Fruit fly (Drosophila melanogaster) whole organism, prepupa: ENCODE measurements around the gene Cbs.

ENCODE experiments used
- Blimp-1 ChIP-seq: fragments of 200-800 bp; sonication (Bioruptor generic); optimal IDR thresholded peaks from 3 replicates; lab custom pipeline; 2017; ENCODE audit warnings: missing biosample characterization, missing genetic modification characterization, mild to moderate bottlenecking, moderate library complexity, missing genetic modification reagents
- CG10669 ChIP-seq: fragments of 200-800 bp; sonication (Bioruptor generic); optimal IDR thresholded peaks from 3 replicates; lab custom pipeline; 2018; ENCODE audit warnings: missing biosample characterization, mild to moderate bottlenecking, missing genetic modification characterization, moderate library complexity
- CG11294 ChIP-seq: fragments of 200-800 bp; sonication (Bioruptor generic); IDR thresholded peaks from 2 replicates; pipeline ENCODE4 v1.3.6; 2022; ENCODE audit warnings: missing biosample characterization, missing genetic modification characterization
- CG11902 ChIP-seq: fragments of 200-800 bp; sonication (Bioruptor generic); optimal IDR thresholded peaks from 3 replicates; lab custom pipeline; 2016; ENCODE audit warnings: missing biosample characterization, missing genetic modification characterization
- CG15336 ChIP-seq: fragments of 200-800 bp; sonication (Bioruptor generic); IDR thresholded peaks from 2 replicates; pipeline ENCODE4 v1.3.6; 2022; ENCODE audit warnings: missing biosample characterization, missing genetic modification characterization
- CG1621 ChIP-seq: fragments of 200-800 bp; sonication (Bioruptor generic); optimal IDR thresholded peaks from 3 replicates; lab custom pipeline; 2018; ENCODE audit warnings: missing biosample characterization, mild to moderate bottlenecking, missing genetic modification characterization
- CG16779 ChIP-seq: fragments of 200-800 bp; sonication (Bioruptor generic); optimal IDR thresholded peaks from 3 replicates; lab custom pipeline; 2017; ENCODE audit warnings: missing biosample characterization, mild to moderate bottlenecking, missing genetic modification characterization
- CG3032 ChIP-seq: fragments of 200-800 bp; optimal IDR thresholded peaks from 2 replicates; lab custom pipeline; 2019; ENCODE audit warnings: missing biosample characterization, mild to moderate bottlenecking, missing genetic modification characterization, moderate library complexity
- CG31627 ChIP-seq: fragments of 200-800 bp; sonication (Bioruptor generic); optimal IDR thresholded peaks from 3 replicates; lab custom pipeline; 2016; ENCODE audit warnings: missing biosample characterization, missing genetic modification characterization
- CG34406 ChIP-seq: fragments of 200-800 bp; sonication (Bioruptor generic); optimal IDR thresholded peaks from 3 replicates; lab custom pipeline; 2016; ENCODE audit warnings: missing biosample characterization, missing genetic modification characterization
- CG3919 ChIP-seq: fragments of 200-800 bp; sonication (Bioruptor generic); optimal IDR thresholded peaks from 3 replicates; lab custom pipeline; 2016; ENCODE audit warnings: missing biosample characterization, missing genetic modification characterization
- CG6276 ChIP-seq: fragments of 200-800 bp; sonication (Bioruptor generic); optimal IDR thresholded peaks from 2 replicates; lab custom pipeline; 2017; ENCODE audit warnings: missing biosample characterization, mild to moderate bottlenecking, missing genetic modification characterization
- CG6854 ChIP-seq: fragments of 200-800 bp; sonication (Bioruptor generic); optimal IDR thresholded peaks from 2 replicates; lab custom pipeline; 2017; ENCODE audit warnings: missing biosample characterization, mild to moderate bottlenecking, missing genetic modification characterization
- CG7368 ChIP-seq: fragments of 200-800 bp; sonication (Bioruptor generic); optimal IDR thresholded peaks from 3 replicates; lab custom pipeline; 2016; ENCODE audit warnings: missing biosample characterization, missing genetic modification characterization
- CG8119 ChIP-seq: fragments of 200-800 bp; sonication (Bioruptor generic); IDR thresholded peaks from 3 replicates; pipeline ENCODE4 v1.3.6; 2022; ENCODE audit warnings: missing biosample characterization, missing genetic modification characterization
- CG8632 ChIP-seq: fragments of 200-800 bp; sonication (Bioruptor generic); optimal IDR thresholded peaks from 3 replicates; lab custom pipeline; 2016; ENCODE audit warnings: missing biosample characterization, missing genetic modification characterization
- CG9139 ChIP-seq: fragments of 200-800 bp; sonication (Bioruptor generic); optimal IDR thresholded peaks from 3 replicates; lab custom pipeline; 2017; ENCODE audit warnings: missing biosample characterization, mild to moderate bottlenecking, missing genetic modification characterization
- Eip75B ChIP-seq: fragments of 200-800 bp; sonication (Bioruptor generic); optimal IDR thresholded peaks from 3 replicates; lab custom pipeline; 2016; ENCODE audit warnings: missing biosample characterization, missing genetic modification characterization
- Eip78C ChIP-seq: fragments of 200-800 bp; sonication (Bioruptor generic); peaks from one replicate; lab custom pipeline; 2016; ENCODE audit warnings: missing biosample characterization, missing genetic modification characterization
- Ets21C ChIP-seq: fragments of 200-800 bp; sonication (Bioruptor generic); optimal IDR thresholded peaks from 3 replicates; lab custom pipeline; 2016; ENCODE audit warnings: missing biosample characterization, missing genetic modification characterization
- Ets96B ChIP-seq: fragments of 200-800 bp; optimal IDR thresholded peaks from 2 replicates; lab custom pipeline; 2019; ENCODE audit warnings: missing biosample characterization, mild to moderate bottlenecking, missing genetic modification characterization, moderate library complexity
- Gug ChIP-seq: fragments of 200-800 bp; sonication (Bioruptor generic); IDR thresholded peaks from 2 replicates; pipeline ENCODE4 v1.3.6; 2022; ENCODE audit warnings: missing biosample characterization, missing genetic modification characterization
- Hr38 ChIP-seq: sonication (Bioruptor generic); optimal IDR thresholded peaks from 2 replicates; lab custom pipeline; 2016; ENCODE audit warnings: missing biosample characterization, missing genetic modification characterization
- Hr39 ChIP-seq: fragments of 200-800 bp; sonication (Bioruptor generic); optimal IDR thresholded peaks from 2 replicates; lab custom pipeline; 2016; ENCODE audit warnings: missing biosample characterization, missing genetic modification characterization
- Hr4 ChIP-seq: fragments of 200-800 bp; sonication (Bioruptor generic); optimal IDR thresholded peaks from 3 replicates; lab custom pipeline; 2016; ENCODE audit warnings: missing biosample characterization, missing genetic modification characterization
- Lpt ChIP-seq: fragments of 200-800 bp; sonication (Bioruptor generic); optimal IDR thresholded peaks from 3 replicates; lab custom pipeline; 2016; ENCODE audit warnings: missing biosample characterization, missing genetic modification characterization
- Met ChIP-seq: fragments of 200-800 bp; sonication (Bioruptor generic); optimal IDR thresholded peaks from 3 replicates; lab custom pipeline; 2016; ENCODE audit warnings: missing biosample characterization, missing genetic modification characterization
- OdsH ChIP-seq: fragments of 200-800 bp; sonication (Bioruptor generic); optimal IDR thresholded peaks from 3 replicates; lab custom pipeline; 2016; ENCODE audit warnings: missing biosample characterization, missing genetic modification characterization
- Smox ChIP-seq: fragments of 200-800 bp; sonication (Bioruptor generic); optimal IDR thresholded peaks from 3 replicates; lab custom pipeline; 2016; ENCODE audit warnings: missing biosample characterization, missing genetic modification characterization
- Sox14 ChIP-seq: fragments of 200-800 bp; sonication (Bioruptor generic); optimal IDR thresholded peaks from 3 replicates; lab custom pipeline; 2016; ENCODE audit warnings: missing biosample characterization, missing genetic modification characterization
- acj6 ChIP-seq: fragments of 200-800 bp; sonication (Bioruptor generic); optimal IDR thresholded peaks from 3 replicates; lab custom pipeline; 2016; ENCODE audit warnings: missing biosample characterization, missing genetic modification characterization
- cyc ChIP-seq: fragments of 200-800 bp; sonication (Bioruptor generic); optimal IDR thresholded peaks from 3 replicates; lab custom pipeline; 2016; ENCODE audit warnings: missing biosample characterization, missing genetic modification characterization
- dac ChIP-seq: fragments of 200-800 bp; sonication (Bioruptor generic); optimal IDR thresholded peaks from 2 replicates; lab custom pipeline; 2017; ENCODE audit warnings: missing biosample characterization, mild to moderate bottlenecking, missing genetic modification characterization
- dsx ChIP-seq: fragments of 200-800 bp; optimal IDR thresholded peaks from 3 replicates; lab custom pipeline; 2019; ENCODE audit warnings: missing biosample characterization, mild to moderate bottlenecking, missing genetic modification characterization, moderate library complexity; ENCODE audit not compliant: poor library complexity, severe bottlenecking
- eg ChIP-seq: fragments of 200-800 bp; sonication (Bioruptor generic); IDR thresholded peaks from 3 replicates; pipeline ENCODE4 v1.3.6; 2022; ENCODE audit warnings: missing biosample characterization, missing genetic modification characterization
- esn ChIP-seq: fragments of 200-800 bp; sonication (Bioruptor generic); optimal IDR thresholded peaks from 2 replicates; lab custom pipeline; 2016; ENCODE audit warnings: missing biosample characterization, mild to moderate bottlenecking, missing genetic modification characterization, moderate library complexity
- fd59A ChIP-seq: fragments of 200-800 bp; sonication (Bioruptor generic); optimal IDR thresholded peaks from 2 replicates; lab custom pipeline; 2017; ENCODE audit warnings: missing biosample characterization, mild to moderate bottlenecking, missing genetic modification characterization, missing genetic modification reagents
- fd85E ChIP-seq: fragments of 200-800 bp; sonication (Bioruptor generic); optimal IDR thresholded peaks from 3 replicates; lab custom pipeline; 2016; ENCODE audit warnings: missing biosample characterization, missing genetic modification characterization
- fkh ChIP-seq: fragments of 200-800 bp; sonication (Bioruptor generic); optimal IDR thresholded peaks from 3 replicates; lab custom pipeline; 2017; ENCODE audit warnings: missing biosample characterization, mild to moderate bottlenecking, missing genetic modification characterization, moderate library complexity
- lz ChIP-seq: fragments of 200-800 bp; sonication (Bioruptor generic); optimal IDR thresholded peaks from 3 replicates; lab custom pipeline; 2016; ENCODE audit warnings: missing biosample characterization, missing genetic modification characterization
- net ChIP-seq: fragments of 200-800 bp; sonication (Bioruptor generic); optimal IDR thresholded peaks from 3 replicates; lab custom pipeline; 2016; ENCODE audit warnings: missing biosample characterization, missing genetic modification characterization
- pdm3 ChIP-seq: fragments of 200-800 bp; sonication (Bioruptor generic); optimal IDR thresholded peaks from 3 replicates; lab custom pipeline; 2016; ENCODE audit warnings: missing biosample characterization, missing genetic modification characterization
- spab ChIP-seq: fragments of 200-800 bp; sonication (Bioruptor generic); optimal IDR thresholded peaks from 2 replicates; lab custom pipeline; 2017; ENCODE audit warnings: missing biosample characterization, mild to moderate bottlenecking, missing genetic modification characterization, missing genetic modification reagents
- ss ChIP-seq, 2 experiments: fragments of 200-800 bp; sonication (Bioruptor generic); optimal IDR thresholded peaks; 2 replicates in 1 of 2; 3 replicates in 1 of 2; lab custom pipeline; 2017 to 2018; ENCODE audit warnings: mild to moderate bottlenecking in 2 of 2, missing biosample characterization in 2 of 2, missing genetic modification characterization in 2 of 2, moderate library complexity in 1 of 2
- vri ChIP-seq: fragments of 200-800 bp; sonication (Bioruptor generic); optimal IDR thresholded peaks from 3 replicates; lab custom pipeline; 2016; ENCODE audit warnings: missing biosample characterization, mild to moderate bottlenecking, missing genetic modification characterization

Cbs gene

dm6 chrX:21073641-21074328 lies 28.8 kb downstream of the Cbs start (continued):
- peak; percentile 47 for TF ChIP-seq CG10669
- TF ChIP-seq Lpt (GFP tag; lab: Kevin White, UChicago): peak; percentile 23
- peak; percentile 67 for TF ChIP-seq Hr39 (GFP tag; lab: Kevin White, UChicago)
- peak; percentile 46; the same call in 1 of the 3 replicates for TF ChIP-seq eg (GFP tag; lab: Robert Waterston, UW)
- TF ChIP-seq dac (GFP tag; lab: Kevin White, UChicago): peak; percentile 53
- peak; percentile 35 for TF ChIP-seq Ets96B (tag; lab: Kevin White, UChicago)
- no peak for TF ChIP-seq dsx (GFP tag; lab: Kevin White, UChicago)
- TF ChIP-seq Met (GFP tag; lab: Kevin White, UChicago): peak; percentile 64
- TF ChIP-seq CG7368 (GFP tag; lab: Kevin White, UChicago): peak; percentile 8
- TF ChIP-seq Ets21C (GFP tag; lab: Kevin White, UChicago): peak; percentile 53
- peak; percentile 55 for TF ChIP-seq CG31627 (GFP tag; lab: Kevin White, UChicago)
- TF ChIP-seq fkh (GFP tag; lab: Kevin White, UChicago): no peak
- peak; percentile 67 for TF ChIP-seq pdm3 (GFP tag; lab: Kevin White, UChicago)
- TF ChIP-seq CG16779: peak; percentile 8
- TF ChIP-seq Smox (GFP tag; lab: Kevin White, UChicago): peak; percentile 36
- TF ChIP-seq fd59A: peak; percentile 37
- no peak for TF ChIP-seq Hr38 (GFP tag; lab: Kevin White, UChicago)
- no peak for TF ChIP-seq CG6854 (GFP tag; lab: Kevin White, UChicago)
- TF ChIP-seq lz (GFP tag; lab: Kevin White, UChicago): peak; percentile 63
- TF ChIP-seq CG11902 (GFP tag; lab: Kevin White, UChicago): no peak
- peak; percentile 60 for TF ChIP-seq Sox14 (GFP tag; lab: Kevin White, UChicago)
- peak; percentile 9 for TF ChIP-seq Eip75B (GFP tag; lab: Kevin White, UChicago)
- peak; percentile 68 for TF ChIP-seq CG6276 (GFP tag; lab: Kevin White, UChicago)
- peak; percentile 56 for TF ChIP-seq acj6 (GFP tag; lab: Kevin White, UChicago)

dm6 chrX:21074329-21074708 lies 29.4 kb downstream of the Cbs start:
- TF ChIP-seq CG9139 (no peak), Smox (GFP tag; lab: Kevin White, UChicago) (peak; percentile 67), Hr4 (GFP tag; lab: Kevin White, UChicago) (peak; percentile 73), Met (GFP tag; lab: Kevin White, UChicago) (peak; percentile 78), CG10669 (peak; percentile 45), CG8632 (GFP tag; lab: Kevin White, UChicago) (peak; percentile 32), vri (peak; percentile 31), CG6276 (GFP tag; lab: Kevin White, UChicago) (peak; percentile 73), dac (GFP tag; lab: Kevin White, UChicago) (peak; percentile 66), net (GFP tag; lab: Kevin White, UChicago) (peak; percentile 78), OdsH (GFP tag; lab: Kevin White, UChicago) (peak; percentile 74), CG16779 (no peak), ss (GFP tag; optimal IDR thresholded peaks at IDR 0.05; lab: Kevin White, UChicago) (peak in 1 of 2 experiments; percentile 29), fd59A (peak; percentile 11), CG1621 (tag; lab: Kevin White, UChicago) (no peak), spab (GFP tag; lab: Kevin White, UChicago) (no peak), eg (GFP tag; lab: Robert Waterston, UW) (peak; percentile 87), Gug (GFP tag; lab: Robert Waterston, UW) (peak; percentile 57), CG15336 (peak; percentile 83), esn (GFP tag; lab: Kevin White, UChicago) (peak; percentile 71), CG8119 (GFP tag; lab: Robert Waterston, UW) (peak; percentile 78), Ets21C (GFP tag; lab: Kevin White, UChicago) (peak; percentile 63), CG34406 (GFP tag; lab: Kevin White, UChicago) (peak; percentile 40), CG11294 (GFP tag; lab: Robert Waterston, UW) (peak; percentile 63), cyc (peak; percentile 60), Hr39 (GFP tag; lab: Kevin White, UChicago) (peak; percentile 73), pdm3 (GFP tag; lab: Kevin White, UChicago) (peak; percentile 68), CG3032 (tag; lab: Kevin White, UChicago) (peak; percentile 33), fkh (GFP tag; lab: Kevin White, UChicago) (peak; percentile 52), CG31627 (GFP tag; lab: Kevin White, UChicago) (peak; percentile 71), Sox14 (GFP tag; lab: Kevin White, UChicago) (peak; percentile 73), acj6 (GFP tag; lab: Kevin White, UChicago) (peak; percentile 62), Eip78C (GFP tag; lab: Kevin White, UChicago) (peak; percentile 89), Blimp-1 (GFP tag; lab: Kevin White, UChicago) (no peak), fd85E (GFP tag; lab: Kevin White, UChicago) (no peak), dsx (GFP tag; lab: Kevin White, UChicago) (peak; percentile 47), Ets96B (tag; lab: Kevin White, UChicago) (peak; percentile 47), CG3919 (peak; percentile 66), lz (GFP tag; lab: Kevin White, UChicago) (peak; percentile 65)
